Worm (Caenorhabditis elegans) whole organism, L1 larva: ENCODE data around the gene sorf-2.

ENCODE experiments used
- C04F5.9 ChIP-seq: sonication (generic microtip); optimal IDR thresholded peaks from 2 replicates; lab custom pipeline; 2016; ENCODE audit warnings: missing genetic modification characterization, missing compliant biosample characterization
- F16B12.6 ChIP-seq: fragments of 150-350 bp; optimal IDR thresholded peaks from 2 replicates; lab custom pipeline; 2014; ENCODE audit warnings: missing biosample characterization, missing genetic modification characterization
- aha-1 ChIP-seq: fragments of 150-350 bp; optimal IDR thresholded peaks from 2 replicates; lab custom pipeline; 2014; ENCODE audit warnings: missing biosample characterization, missing genetic modification characterization
- alr-1 ChIP-seq: fragments of 200-800 bp; sonication (Bioruptor generic); optimal IDR thresholded peaks from 2 replicates; lab custom pipeline; 2018; ENCODE audit warnings: borderline replicate concordance, mild to moderate bottlenecking, missing genetic modification characterization, missing compliant biosample characterization
- aly-2 ChIP-seq: fragments of 150-350 bp; optimal IDR thresholded peaks from 2 replicates; lab custom pipeline; 2014; ENCODE audit warnings: missing biosample characterization, missing genetic modification characterization
- ama-1 ChIP-seq: fragments of 150-350 bp; optimal IDR thresholded peaks from 2 replicates; lab custom pipeline; 2014
- blmp-1 ChIP-seq: fragments of 150-350 bp; optimal IDR thresholded peaks from 2 replicates; lab custom pipeline; 2014; ENCODE audit warnings: missing biosample characterization, missing genetic modification characterization
- ceh-63 ChIP-seq: fragments of 200-800 bp; sonication (Bioruptor generic); optimal IDR thresholded peaks from 2 replicates; lab custom pipeline; 2018; ENCODE audit warnings: mild to moderate bottlenecking, missing genetic modification characterization, missing compliant biosample characterization
- ceh-82 ChIP-seq, 3 experiments: fragments of 150-350 bp in 1 of 3; sonication (generic microtip) in 2 of 3; optimal IDR thresholded peaks; 2 replicates each; lab custom pipeline; 2014 to 2017; ENCODE audit warnings: missing biosample characterization in 3 of 3, missing genetic modification characterization in 3 of 3
- dpl-1 ChIP-seq, 3 experiments: fragments of 150-350 bp in 2 of 3; sonication (generic microtip) in 1 of 3; optimal IDR thresholded peaks; 2 replicates each; lab custom pipeline; 2014 to 2017; ENCODE audit warnings: missing biosample characterization in 3 of 3, missing genetic modification characterization in 3 of 3, missing genetic modification reagents in 3 of 3
- efl-1 ChIP-seq, 4 experiments: fragments of 150-350 bp; optimal IDR thresholded peaks in 3 of 4; peaks in 1 of 4; 1 replicate in 1 of 4; 2 replicates in 3 of 4; lab custom pipeline; 2014; ENCODE audit warnings: missing biosample characterization in 2 of 4, missing genetic modification characterization in 2 of 4, missing genetic modification reagents in 2 of 4
- egl-13 ChIP-seq: sonication (generic microtip); optimal IDR thresholded peaks from 2 replicates; lab custom pipeline; 2016; ENCODE audit warnings: missing genotype, missing genetic modification reagents, missing genetic modification characterization, missing compliant biosample characterization
- egl-27 ChIP-seq, 2 experiments: fragments of 150-350 bp in 1 of 2; sonication (generic microtip); optimal IDR thresholded peaks; 3 replicates each; lab custom pipeline; 2017 to 2018; ENCODE audit warnings: missing biosample characterization in 2 of 2, missing genetic modification characterization in 2 of 2, missing genetic modification reagents in 2 of 2
- elt-3 ChIP-seq, 6 experiments: fragments of 150-350 bp in 1 of 6; sonication (generic microtip); optimal IDR thresholded peaks; 2 replicates each; lab custom pipeline; 2017 to 2018; ENCODE audit warnings: missing biosample characterization in 6 of 6, missing genetic modification characterization in 6 of 6, inconsistent platforms in 1 of 6
- ets-5 ChIP-seq: fragments of 200-800 bp; sonication (Bioruptor generic); IDR thresholded peaks from 2 replicates; pipeline ENCODE4 v1.3.6; 2022; ENCODE audit warnings: missing genetic modification characterization, missing compliant biosample characterization
- fkh-10 ChIP-seq: sonication (generic microtip); optimal IDR thresholded peaks from 2 replicates; lab custom pipeline; 2017; ENCODE audit warnings: missing biosample characterization, missing genetic modification reagents, missing genetic modification characterization
- fos-1 ChIP-seq: fragments of 150-350 bp; optimal IDR thresholded peaks from 2 replicates; lab custom pipeline; 2014; ENCODE audit warnings: missing biosample characterization, missing genetic modification characterization
- hlh-17 ChIP-seq: fragments of 200-800 bp; sonication (Bioruptor generic); optimal IDR thresholded peaks from 2 replicates; lab custom pipeline; 2018; ENCODE audit warnings: missing genetic modification characterization, mild to moderate bottlenecking, missing compliant biosample characterization, moderate library complexity, borderline replicate concordance
- irx-1 ChIP-seq: sonication (generic microtip); optimal IDR thresholded peaks from 2 replicates; lab custom pipeline; 2016; ENCODE audit warnings: missing genetic modification characterization, missing compliant biosample characterization
- isw-1 ChIP-seq: fragments of 200-800 bp; sonication (Bioruptor generic); IDR thresholded peaks from 2 replicates; pipeline ENCODE4 v1.3.6; 2022; ENCODE audit warnings: missing genetic modification characterization, missing compliant biosample characterization
- lin-13 ChIP-seq: fragments of 150-350 bp; optimal IDR thresholded peaks from 2 replicates; lab custom pipeline; 2014; ENCODE audit warnings: missing biosample characterization, missing genetic modification reagents, missing genetic modification characterization
- lin-14 ChIP-seq: fragments of 200-800 bp; sonication (Bioruptor generic); optimal IDR thresholded peaks from 2 replicates; lab custom pipeline; 2018; ENCODE audit warnings: mild to moderate bottlenecking, missing genetic modification characterization, moderate library complexity, missing compliant biosample characterization
- lin-15B ChIP-seq: fragments of 150-350 bp; sonication (generic microtip); optimal IDR thresholded peaks from 3 replicates; lab custom pipeline; 2014; ENCODE audit warnings: missing biosample characterization, missing genetic modification characterization
- lin-35 ChIP-seq, 2 experiments: fragments of 150-350 bp; optimal IDR thresholded peaks; 2 replicates each; lab custom pipeline; 2014; ENCODE audit warnings: missing biosample characterization in 2 of 2, missing genetic modification characterization in 2 of 2, missing genetic modification reagents in 2 of 2
- lin-39 ChIP-seq: fragments of 150-350 bp; optimal IDR thresholded peaks from 2 replicates; lab custom pipeline; 2014; ENCODE audit warnings: missing biosample characterization, missing genetic modification reagents, missing genetic modification characterization
- lir-3 ChIP-seq: sonication (generic microtip); optimal IDR thresholded peaks from 2 replicates; lab custom pipeline; 2016; ENCODE audit warnings: mild to moderate bottlenecking, missing genetic modification characterization, moderate library complexity, missing compliant biosample characterization; ENCODE audit not compliant: poor library complexity
- lsy-2 ChIP-seq, 2 experiments: fragments of 150-350 bp; optimal IDR thresholded peaks; 2 replicates each; lab custom pipeline; 2014; ENCODE audit warnings: missing biosample characterization in 2 of 2, missing genetic modification characterization in 2 of 2
- mab-9 ChIP-seq: fragments of 200-800 bp; sonication (Bioruptor generic); IDR thresholded peaks from 2 replicates; pipeline ENCODE4 v1.3.6; 2022; ENCODE audit warnings: missing genetic modification reagents, missing genetic modification characterization, missing compliant biosample characterization
- mdl-1 ChIP-seq, 2 experiments: fragments of 150-350 bp; optimal IDR thresholded peaks; 2 replicates each; lab custom pipeline; 2014 to 2017; ENCODE audit warnings: missing biosample characterization in 2 of 2, missing genetic modification characterization in 2 of 2, inconsistent platforms in 1 of 2
- mef-2 ChIP-seq: fragments of 150-350 bp; optimal IDR thresholded peaks from 2 replicates; lab custom pipeline; 2014; ENCODE audit warnings: missing biosample characterization, missing genetic modification characterization
- nhr-12 ChIP-seq: sonication (generic microtip); optimal IDR thresholded peaks from 2 replicates; lab custom pipeline; 2017; ENCODE audit warnings: missing biosample characterization, missing genetic modification characterization
- nhr-19 ChIP-seq: fragments of 200-800 bp; sonication (Bioruptor generic); conservative IDR thresholded peaks from 2 replicates; pipeline ENCODE4 v1.3.6; 2022; ENCODE audit warnings: missing genetic modification characterization, missing compliant biosample characterization
- nhr-20 ChIP-seq: sonication (generic microtip); optimal IDR thresholded peaks from 2 replicates; lab custom pipeline; 2016; ENCODE audit warnings: mild to moderate bottlenecking, missing genetic modification characterization, missing compliant biosample characterization
- nhr-237 ChIP-seq: fragments of 150-350 bp; optimal IDR thresholded peaks from 2 replicates; lab custom pipeline; 2014; ENCODE audit warnings: missing biosample characterization, missing genetic modification characterization
- nhr-71 ChIP-seq: sonication (generic microtip); optimal IDR thresholded peaks from 2 replicates; lab custom pipeline; 2016; ENCODE audit warnings: mild to moderate bottlenecking, missing genetic modification characterization, moderate library complexity, missing compliant biosample characterization
- nhr-84 ChIP-seq: sonication (generic microtip); optimal IDR thresholded peaks from 2 replicates; lab custom pipeline; 2017; ENCODE audit warnings: missing biosample characterization, missing genetic modification characterization
- nhr-85 ChIP-seq: sonication (generic microtip); peaks from one replicate; lab custom pipeline; 2016; ENCODE audit warnings: missing genetic modification characterization, inconsistent platforms, missing compliant biosample characterization
- pag-3 ChIP-seq: sonication (generic microtip); optimal IDR thresholded peaks from 2 replicates; lab custom pipeline; 2017; ENCODE audit warnings: missing genetic modification characterization, mild to moderate bottlenecking, missing compliant biosample characterization, antibody characterized with exemption, borderline replicate concordance; ENCODE audit not compliant: insufficient read depth
- pax-3 ChIP-seq: fragments of 200-800 bp; sonication (Bioruptor generic); optimal IDR thresholded peaks from 2 replicates; lab custom pipeline; 2018; ENCODE audit warnings: mild to moderate bottlenecking, missing genetic modification characterization, moderate library complexity, missing compliant biosample characterization
- snpc-4 ChIP-seq: fragments of 150-350 bp; optimal IDR thresholded peaks from 2 replicates; lab custom pipeline; 2014; ENCODE audit warnings: missing biosample characterization, missing genetic modification characterization
- snu-23 ChIP-seq: sonication (generic microtip); optimal IDR thresholded peaks from 2 replicates; lab custom pipeline; 2016; ENCODE audit warnings: missing genetic modification characterization, missing compliant biosample characterization
- sptf-1 ChIP-seq: fragments of 150-350 bp; optimal IDR thresholded peaks from 2 replicates; lab custom pipeline; 2014; ENCODE audit warnings: missing biosample characterization, missing genetic modification characterization
- swsn-7 ChIP-seq: sonication (generic microtip); optimal IDR thresholded peaks from 2 replicates; lab custom pipeline; 2016; ENCODE audit warnings: missing genetic modification characterization, missing compliant biosample characterization
- tlp-1 ChIP-seq: fragments of 150-350 bp; optimal IDR thresholded peaks from 2 replicates; lab custom pipeline; 2014; ENCODE audit warnings: missing biosample characterization, missing genetic modification characterization
- unc-86 ChIP-seq: sonication (generic microtip); optimal IDR thresholded peaks from 2 replicates; lab custom pipeline; 2016; ENCODE audit warnings: missing genetic modification characterization, missing compliant biosample characterization
- vab-15 ChIP-seq: sonication (generic microtip); optimal IDR thresholded peaks from 2 replicates; lab custom pipeline; 2017; ENCODE audit warnings: missing genotype, mild to moderate bottlenecking, missing genetic modification characterization, missing compliant biosample characterization
- zip-4 ChIP-seq: fragments of 200-800 bp; sonication (Bioruptor generic); optimal IDR thresholded peaks from 2 replicates; lab custom pipeline; 2018; ENCODE audit warnings: mild to moderate bottlenecking, missing genetic modification characterization, moderate library complexity, missing compliant biosample characterization
- ztf-11 ChIP-seq, 2 experiments: sonication (generic microtip); optimal IDR thresholded peaks; 2 replicates each; lab custom pipeline; 2016 to 2017; ENCODE audit warnings: missing genetic modification characterization in 2 of 2, missing biosample characterization in 1 of 2, missing compliant biosample characterization in 1 of 2
- ztf-4 ChIP-seq: fragments of 150-350 bp; optimal IDR thresholded peaks from 2 replicates; lab custom pipeline; 2014; ENCODE audit warnings: missing biosample characterization, missing genetic modification characterization

sorf-2 gene

DNA sequence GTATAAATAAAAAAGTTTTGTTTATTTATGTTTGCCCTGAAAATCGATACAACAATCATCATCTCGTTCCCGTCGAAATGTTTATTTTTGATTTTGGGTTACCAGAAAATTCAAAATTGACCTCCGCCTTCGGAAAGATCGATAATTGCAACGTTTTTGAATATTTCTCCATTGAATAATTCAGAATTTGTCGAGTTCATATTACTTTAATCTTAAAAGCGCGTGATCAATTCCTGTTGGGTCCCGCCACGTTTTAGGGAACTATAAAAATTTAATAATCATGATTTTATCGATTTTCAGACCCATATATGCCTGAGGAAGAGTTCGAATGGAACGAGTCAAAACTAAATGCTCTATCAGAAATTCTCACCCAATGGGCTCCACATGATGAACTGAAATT lies at the start of gene sorf-2:
Gene sorf-2, plus strand, starts transcription at position 301 of the 400 bp plus-strand sequence.
- TF ChIP-seq vab-15 (tag; lab: Kevin White, UChicago) (no peak), egl-13 (no peak), aly-2 (tag; lab: Kevin White, UChicago) (no peak), unc-86 (tag; lab: Kevin White, UChicago) (no peak), nhr-85 (tag; lab: Kevin White, UChicago) (no peak), pag-3 (no peak), ztf-4 (no peak), C04F5.9 (tag; lab: Kevin White, UChicago) (no peak), nhr-19 (GFP tag; lab: Robert Waterston, UW) (no peak), zip-4 (no peak), isw-1 (GFP tag; lab: Robert Waterston, UW) (no peak), elt-3 (tag; optimal IDR thresholded peaks at IDR 0.05; lab: Kevin White, UChicago) (no peak), blmp-1 (tag; lab: Kevin White, UChicago) (no peak), lir-3 (no peak), tlp-1 (tag; lab: Kevin White, UChicago) (no peak), snu-23 (GFP tag; lab: Kevin White, UChicago) (no peak), nhr-84 (tag; lab: Kevin White, UChicago) (no peak), F16B12.6 (tag; lab: Kevin White, UChicago) (no peak)

DNA sequence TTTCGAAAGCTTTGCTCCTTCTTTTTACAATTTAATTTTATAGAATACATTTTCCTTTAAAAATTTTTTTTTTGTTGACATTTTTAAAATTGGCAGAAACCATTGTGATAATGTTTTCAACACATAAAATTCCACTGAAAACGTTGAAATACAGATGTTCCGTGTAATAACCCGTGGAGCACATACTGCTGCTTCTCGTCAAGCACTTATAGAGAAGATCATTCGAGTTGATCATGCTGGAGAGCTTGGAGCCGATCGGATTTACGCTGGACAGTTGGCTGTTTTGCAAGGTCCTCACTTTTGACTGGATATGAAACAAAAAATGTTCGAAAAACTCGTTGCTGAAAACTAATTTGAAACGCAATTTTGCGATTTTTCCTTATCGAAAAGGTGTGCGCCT lies 48.7 kb upstream of the sorf-2 start, which contains the start of gene clk-1:
Gene clk-1, plus strand, starts transcription at position 155 of the 400 bp plus-strand sequence.
- no peak for TF ChIP-seq C04F5.9 (tag; lab: Kevin White, UChicago)
- no peak for TF ChIP-seq lin-14 (GFP tag; lab: Kevin White, UChicago)
- no peak for TF ChIP-seq egl-13
- no peak for TF ChIP-seq pax-3
- TF ChIP-seq hlh-17 (GFP tag; lab: Kevin White, UChicago): no peak
- TF ChIP-seq nhr-71 (tag; lab: Kevin White, UChicago): no peak
- TF ChIP-seq pag-3: no peak
- no peak for TF ChIP-seq nhr-19 (GFP tag; lab: Robert Waterston, UW)
- TF ChIP-seq lin-13 (GFP tag; lab: Kevin White, UChicago): no peak
- TF ChIP-seq irx-1 (tag; lab: Kevin White, UChicago): no peak
- no peak for TF ChIP-seq mef-2
- TF ChIP-seq ets-5: no peak
- TF ChIP-seq snpc-4 (tag; lab: Kevin White, UChicago): no peak
- no peak for TF ChIP-seq fkh-10
- no peak for TF ChIP-seq ztf-11 (tag; optimal IDR thresholded peaks at IDR 0.05; lab: Kevin White, UChicago)
- no peak for TF ChIP-seq fos-1 (tag; lab: Kevin White, UChicago)
- TF ChIP-seq F16B12.6 (tag; lab: Kevin White, UChicago): no peak

DNA sequence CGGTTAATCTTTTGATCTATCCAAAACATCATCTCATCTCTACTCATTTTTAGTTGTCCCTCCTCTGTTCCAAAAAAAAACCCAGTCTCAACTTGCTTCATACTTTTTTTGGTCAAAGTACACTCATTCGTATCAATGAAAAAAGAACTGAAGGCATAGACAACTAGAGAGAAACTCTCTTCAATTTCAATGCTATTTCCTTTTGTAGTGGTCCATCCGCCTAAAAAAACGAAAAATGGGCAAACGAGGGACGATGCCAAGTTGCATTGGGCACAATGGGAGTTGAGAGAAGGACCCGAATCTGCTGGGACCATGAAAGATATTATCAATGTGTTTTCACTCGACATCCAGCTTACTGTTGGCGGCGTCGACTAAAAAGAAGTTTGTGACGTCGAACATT lies 46.2 kb upstream of the sorf-2 start:
- TF ChIP-seq lsy-2 (tag; optimal IDR thresholded peaks at IDR 0.05; lab: Kevin White, UChicago): peak in 1 of 2 experiments; percentile 35
- no peak for TF ChIP-seq nhr-237 (tag; lab: Kevin White, UChicago)
- peak; percentile 38 to 61 for TF ChIP-seq efl-1 (optimal IDR thresholded peaks at IDR 0.05; lab: Kevin White, UChicago)
- TF ChIP-seq efl-1 (GFP tag; optimal IDR thresholded peaks at IDR 0.05 in 1 of 2; lab: Kevin White, UChicago): peak in 1 of 2 experiments; percentile 92
- TF ChIP-seq lin-39: no peak
- no peak for TF ChIP-seq egl-27 (tag; optimal IDR thresholded peaks at IDR 0.05; lab: Kevin White, UChicago)
- peak in 1 of 3 experiments; percentile 35 for TF ChIP-seq ceh-82 (tag; optimal IDR thresholded peaks at IDR 0.05; lab: Kevin White, UChicago)
- peak in 1 of 2 experiments; percentile 26 for TF ChIP-seq lin-35 (GFP tag; optimal IDR thresholded peaks at IDR 0.05; lab: Kevin White, UChicago)
- no peak for TF ChIP-seq hlh-17 (GFP tag; lab: Kevin White, UChicago)
- no peak for TF ChIP-seq nhr-12
- no peak for TF ChIP-seq ets-5
- no peak for TF ChIP-seq ceh-63 (GFP tag; lab: Kevin White, UChicago)
- no peak for TF ChIP-seq nhr-85 (tag; lab: Kevin White, UChicago)
- no peak for TF ChIP-seq nhr-20 (tag; lab: Kevin White, UChicago)
- no peak for TF ChIP-seq sptf-1 (tag; lab: Kevin White, UChicago)
- no peak for TF ChIP-seq snpc-4 (tag; lab: Kevin White, UChicago)
- peak in 1 of 3 experiments; percentile 20 for TF ChIP-seq dpl-1 (GFP tag; optimal IDR thresholded peaks at IDR 0.05; lab: Kevin White, UChicago)
- no peak for TF ChIP-seq alr-1 (tag; lab: Kevin White, UChicago)
- no peak for TF ChIP-seq lin-15B (tag; lab: Kevin White, UChicago)
- TF ChIP-seq mdl-1 (tag; optimal IDR thresholded peaks at IDR 0.05; lab: Kevin White, UChicago): no peak
- no peak for TF ChIP-seq aha-1
- TF ChIP-seq unc-86 (tag; lab: Kevin White, UChicago): no peak
- TF ChIP-seq swsn-7: peak; percentile 0
- TF ChIP-seq snu-23 (GFP tag; lab: Kevin White, UChicago): peak; percentile 31
- no peak for TF ChIP-seq mab-9 (GFP tag; lab: Robert Waterston, UW)
- TF ChIP-seq ama-1 (lab: Kevin White, UChicago): no peak
- no peak for TF ChIP-seq isw-1 (GFP tag; lab: Robert Waterston, UW)
